Fruit fly (Drosophila melanogaster): ENCODE results near the gene csw.

- TF ChIP-seq psq (optimal IDR thresholded peaks at IDR 0.05), result no peak
- no peak for TF ChIP-seq pan (optimal IDR thresholded peaks at IDR 0.05)
- TF ChIP-seq Dll (optimal IDR thresholded peaks at IDR 0.05), result no peak
- no peak for TF ChIP-seq EcR (GFP tag; optimal IDR thresholded peaks at IDR 0.05)
Measured at dm6 chrX:2163358-2163757, 69.3 kb downstream of the csw start.

Data from whole organism.